Worm (Caenorhabditis elegans) whole organism, L4 larva: ENCODE results near the gene let-805.

ENCODE experiments used
- hlh-11 ChIP-seq: fragments of 200-800 bp; sonication (Bioruptor generic); optimal IDR thresholded peaks from 2 replicates; lab custom pipeline; 2018; ENCODE audit warnings: mild to moderate bottlenecking, missing genetic modification characterization, missing compliant biosample characterization
- skn-1 ChIP-seq: fragments of 150-350 bp; optimal IDR thresholded peaks from 2 replicates; lab custom pipeline; 2014; ENCODE audit warnings: missing biosample characterization, missing genetic modification characterization

DNA sequence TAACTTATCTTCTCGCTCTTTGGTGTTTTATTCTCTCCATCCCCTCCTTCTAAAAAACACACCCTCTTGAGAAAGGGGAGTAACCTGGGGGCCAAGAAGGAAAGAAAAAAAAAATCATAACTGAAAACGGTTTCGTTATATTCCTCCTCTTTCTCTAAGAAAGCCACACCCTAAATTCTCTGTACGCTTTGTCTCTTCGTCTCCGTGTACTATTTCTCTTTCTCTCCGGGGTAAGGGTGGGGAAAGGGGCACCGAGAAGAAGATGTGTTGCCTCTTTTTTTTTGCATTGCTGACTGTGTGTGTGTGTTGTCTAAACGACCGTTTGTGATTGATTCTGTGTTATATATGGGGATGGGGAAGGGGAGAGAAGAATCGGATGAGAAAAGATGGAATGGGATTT lies 1.7 kb upstream of the let-805 start:
- peak; percentile 18 for TF ChIP-seq hlh-11 (tag; lab: Kevin White, UChicago)
- no peak for TF ChIP-seq skn-1 (tag; lab: Kevin White, UChicago)
